Worm (Caenorhabditis elegans): ENCODE results near the gene ugt-53.

Gene ugt-53

DNA sequence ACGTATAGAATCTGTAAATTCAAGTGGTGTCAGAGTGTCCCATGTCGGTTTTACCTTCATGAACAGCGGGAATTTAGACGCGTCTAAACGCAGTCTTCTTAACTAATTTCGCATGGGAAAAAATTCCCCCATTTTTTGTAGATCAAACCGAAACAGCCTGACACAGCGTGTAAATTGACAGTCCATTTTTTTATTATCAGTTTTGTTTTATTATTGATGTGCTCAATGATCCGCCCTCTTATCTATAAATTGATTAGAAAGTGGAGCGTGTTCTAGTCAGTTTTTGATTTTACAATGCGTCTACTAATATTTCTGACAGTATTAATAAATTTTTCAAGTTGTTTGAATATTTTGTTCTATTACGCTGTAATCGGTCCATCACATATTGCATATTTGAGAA, at the start of gene ugt-53:
ugt-53 (plus strand) TSS at position 273 of the 400 bp plus-strand sequence.
- TF ChIP-seq drap-1 (GFP tag; optimal IDR thresholded peaks at IDR 0.05) = no peak
- TF ChIP-seq ztf-11 (tag; optimal IDR thresholded peaks at IDR 0.05) = no peak
- TF ChIP-seq nhr-237 (tag; optimal IDR thresholded peaks at IDR 0.05) = no peak
- no peak for TF ChIP-seq snpc-4 (tag; optimal IDR thresholded peaks at IDR 0.05)
- TF ChIP-seq ceh-39 (tag; optimal IDR thresholded peaks at IDR 0.05) = no peak
- TF ChIP-seq nhr-12 (tag; optimal IDR thresholded peaks at IDR 0.05) = no peak
- TF ChIP-seq unc-62 (GFP tag; optimal IDR thresholded peaks at IDR 0.05) = no peak
- no peak for TF ChIP-seq hlh-1 (tag; optimal IDR thresholded peaks at IDR 0.05)
- TF ChIP-seq flh-1 (GFP tag; optimal IDR thresholded peaks at IDR 0.05) = no peak
- no peak for TF ChIP-seq ces-1 (GFP tag; optimal IDR thresholded peaks at IDR 0.05)
- no peak for TF ChIP-seq elt-1 (tag; optimal IDR thresholded peaks at IDR 0.05; ENCODE audit: borderline replicate concordance, insufficient read depth)

DNA sequence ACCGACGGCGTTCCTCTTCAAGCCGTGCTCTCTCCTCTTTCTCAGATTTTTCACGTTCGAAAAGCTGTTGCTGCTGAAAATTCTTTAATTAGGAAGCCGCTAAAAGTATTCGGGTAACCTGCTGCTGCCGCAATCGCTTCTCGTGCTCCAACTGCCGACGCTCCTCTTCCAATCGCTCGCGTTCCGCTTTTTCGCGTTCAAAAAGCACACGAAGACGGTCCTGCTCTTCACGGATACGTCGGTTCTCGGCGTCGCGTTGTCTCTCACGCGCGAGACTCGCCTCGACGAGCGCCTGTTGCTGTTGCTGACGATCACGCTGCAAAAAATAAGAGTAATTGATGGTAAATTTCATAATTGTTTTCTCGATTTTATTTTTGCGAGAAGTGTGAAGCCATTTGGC, 48.5 kb upstream of the ugt-53 start:
- TF ChIP-seq hlh-1 (tag; optimal IDR thresholded peaks at IDR 0.05) (no peak), flh-1 (GFP tag; optimal IDR thresholded peaks at IDR 0.05) (no peak), ces-1 (GFP tag; optimal IDR thresholded peaks at IDR 0.05) (no peak), ceh-39 (tag; optimal IDR thresholded peaks at IDR 0.05) (no peak), unc-62 (GFP tag; optimal IDR thresholded peaks at IDR 0.05) (no peak), snpc-4 (tag; optimal IDR thresholded peaks at IDR 0.05) (no peak), ham-2 (GFP tag; optimal IDR thresholded peaks at IDR 0.05) (no peak), lsy-2 (tag; optimal IDR thresholded peaks at IDR 0.05) (no peak), drap-1 (GFP tag; optimal IDR thresholded peaks at IDR 0.05) (no peak), elt-3 (tag; optimal IDR thresholded peaks at IDR 0.05) (no peak), M03D4.4 (tag; optimal IDR thresholded peaks at IDR 0.05) (no peak), lin-13 (tag; optimal IDR thresholded peaks at IDR 0.05) (no peak), mab-5 (tag; optimal IDR thresholded peaks at IDR 0.05) (no peak), nhr-28 (tag; optimal IDR thresholded peaks at IDR 0.05) (no peak), sem-2 (GFP tag; optimal IDR thresholded peaks at IDR 0.05) (no peak)

DNA sequence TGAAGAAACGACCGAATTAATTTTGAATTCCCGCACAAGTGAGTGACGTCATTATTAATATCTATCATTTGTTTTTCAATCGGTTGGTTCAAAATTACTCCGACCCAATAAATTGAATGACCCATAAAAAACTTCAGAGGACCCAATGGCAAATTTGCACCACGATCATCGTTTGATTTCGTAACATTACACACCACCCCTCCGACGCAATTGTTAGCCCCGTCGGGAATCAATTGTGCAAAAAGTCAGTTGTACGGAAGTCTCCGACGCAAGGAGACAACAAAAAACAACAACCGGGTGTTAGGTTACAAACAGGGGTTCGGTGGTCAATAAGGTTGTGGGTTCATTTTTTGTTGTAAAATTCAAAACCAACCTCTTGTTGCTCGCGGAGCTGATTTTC, 47.2 kb upstream of the ugt-53 start:
- TF ChIP-seq zip-8 (tag; optimal IDR thresholded peaks at IDR 0.05) (peak; percentile 13), tbx-8 (GFP tag; optimal IDR thresholded peaks at IDR 0.05) (no peak), nhr-12 (tag; optimal IDR thresholded peaks at IDR 0.05) (no peak), blmp-1 (tag; optimal IDR thresholded peaks at IDR 0.05) (no peak), hlh-1 (tag; optimal IDR thresholded peaks at IDR 0.05) (peak; percentile 48)

DNA sequence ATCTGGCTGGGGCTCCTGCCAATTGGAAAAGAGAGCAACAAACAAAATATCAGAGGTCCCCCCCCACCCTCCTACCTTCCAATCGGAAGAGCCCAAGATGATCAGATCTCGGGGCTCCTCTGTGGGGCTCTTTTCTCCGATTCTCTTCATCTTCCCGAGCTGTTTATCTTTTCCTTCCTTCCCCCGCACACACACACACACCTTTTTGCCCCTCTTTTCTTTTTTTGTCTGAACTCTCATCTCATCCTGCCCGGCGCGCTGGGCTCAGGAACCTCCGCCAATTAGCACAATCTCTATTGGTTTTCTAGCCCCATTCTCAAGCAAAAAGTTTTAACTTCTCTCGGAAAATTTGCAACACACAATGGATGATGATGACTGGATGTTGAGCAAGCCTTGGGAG, 45.9 kb upstream of the ugt-53 start:
- peak; percentile 53 for TF ChIP-seq unc-120 (tag; optimal IDR thresholded peaks at IDR 0.05; ENCODE audit: poor library complexity, severe bottlenecking)
- no peak for TF ChIP-seq ztf-11 (tag; optimal IDR thresholded peaks at IDR 0.05)
- no peak for TF ChIP-seq lsy-2 (tag; optimal IDR thresholded peaks at IDR 0.05)
- TF ChIP-seq mls-2 (tag; optimal IDR thresholded peaks at IDR 0.05) = no peak
- no peak for TF ChIP-seq elt-3 (tag; optimal IDR thresholded peaks at IDR 0.05)

DNA sequence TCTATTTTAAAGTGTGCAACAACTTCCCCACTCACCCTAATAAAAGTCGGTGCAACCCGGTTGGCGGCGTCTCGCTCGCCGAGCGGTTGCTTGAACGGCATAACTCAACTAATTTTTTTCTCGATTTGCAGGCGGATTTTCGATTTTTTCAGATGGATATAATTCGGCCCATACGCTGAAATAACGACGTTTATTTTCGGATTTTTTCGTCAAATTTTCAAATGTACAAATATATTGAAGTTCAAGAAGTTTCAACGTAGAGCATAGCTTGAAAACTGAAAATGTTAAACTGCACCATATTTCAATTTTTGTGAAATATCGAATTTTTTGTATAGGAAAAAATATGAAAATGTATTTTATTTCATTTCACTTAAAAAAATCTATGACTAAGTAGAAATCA, 41.4 kb upstream of the ugt-53 start, which contains the start of gene ketn-1:
ketn-1 (minus strand) TSS at position 101 of the 400 bp plus-strand sequence.
- TF ChIP-seq ztf-11 (tag; optimal IDR thresholded peaks at IDR 0.05) = no peak

DNA sequence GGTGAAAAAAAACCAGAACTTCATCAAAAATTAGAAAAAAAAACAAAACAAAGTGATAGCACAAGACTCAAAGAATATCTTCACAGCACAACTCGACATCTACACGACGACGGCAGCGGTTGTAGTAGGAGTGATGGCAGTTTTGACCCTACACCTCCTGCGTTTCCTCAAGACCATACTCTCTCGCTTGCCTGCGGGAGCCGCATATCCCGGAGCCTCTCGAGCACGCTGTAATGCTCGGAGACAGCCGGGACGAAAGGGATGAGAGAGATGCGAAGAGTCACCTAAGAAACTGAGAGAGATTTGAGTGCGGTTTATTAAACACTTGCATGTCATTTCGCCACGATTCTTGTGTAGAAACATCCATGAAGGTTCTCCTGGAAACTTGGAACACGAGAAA, 39.7 kb upstream of the ugt-53 start:
- TF ChIP-seq hlh-1 (tag; optimal IDR thresholded peaks at IDR 0.05) = peak; percentile 32
- TF ChIP-seq sem-2 (GFP tag; optimal IDR thresholded peaks at IDR 0.05) = no peak
- TF ChIP-seq bed-3 (GFP tag; optimal IDR thresholded peaks at IDR 0.05) = no peak
- peak; percentile 46 for TF ChIP-seq unc-120 (tag; optimal IDR thresholded peaks at IDR 0.05; ENCODE audit: poor library complexity, severe bottlenecking)
- no peak for TF ChIP-seq lsy-2 (tag; optimal IDR thresholded peaks at IDR 0.05)

DNA sequence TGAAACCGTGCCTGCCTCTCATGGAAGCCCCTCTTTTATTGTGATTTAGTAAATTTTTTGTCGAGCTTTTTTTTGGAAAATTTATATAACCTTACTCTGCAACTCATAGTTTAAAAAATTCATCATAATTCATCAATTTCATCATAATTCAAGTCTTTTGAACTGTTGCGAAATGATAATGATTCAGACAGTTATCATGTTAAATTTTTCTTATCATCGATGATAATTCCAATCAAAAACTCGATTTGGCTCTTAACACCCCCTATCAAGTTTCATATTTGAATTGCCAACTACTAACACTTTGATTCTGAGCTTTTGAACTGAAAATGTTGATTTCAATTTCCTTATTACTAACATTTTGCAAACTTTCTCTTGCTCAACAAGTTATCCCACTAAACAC, 39.0 kb upstream of the ugt-53 start, which contains the start of gene F54E2.1:
F54E2.1 (plus strand) TSS at position 235 of the 400 bp plus-strand sequence.
- TF ChIP-seq nhr-12 (tag; optimal IDR thresholded peaks at IDR 0.05) = no peak
- no peak for TF ChIP-seq nhr-28 (tag; optimal IDR thresholded peaks at IDR 0.05)
- no peak for TF ChIP-seq flh-1 (GFP tag; optimal IDR thresholded peaks at IDR 0.05)
- no peak for TF ChIP-seq unc-39 (tag; optimal IDR thresholded peaks at IDR 0.05)
- TF ChIP-seq mep-1 (tag; optimal IDR thresholded peaks at IDR 0.05) = no peak
- TF ChIP-seq cnd-1 (tag; optimal IDR thresholded peaks at IDR 0.05) = no peak
- TF ChIP-seq sptf-1 (tag; optimal IDR thresholded peaks at IDR 0.05) = no peak

All from whole organism, mixed stage, embryonic.